Worm (Caenorhabditis elegans) whole organism, L2 larva: ENCODE data around the gene slc-17.8.

Experiments
- C34F6.9 ChIP-seq: fragments of 150-350 bp; optimal IDR thresholded peaks from 2 replicates; lab custom pipeline; 2014; ENCODE audit warnings: missing biosample characterization, missing genetic modification characterization
- R02D3.7 ChIP-seq: fragments of 150-350 bp; optimal IDR thresholded peaks from 2 replicates; lab custom pipeline; 2014; ENCODE audit warnings: missing biosample characterization, missing genetic modification characterization
- Y55F3AM.14 ChIP-seq: fragments of 200-800 bp; sonication (Bioruptor generic); optimal IDR thresholded peaks from 2 replicates; lab custom pipeline; 2018; ENCODE audit warnings: mild to moderate bottlenecking, missing genetic modification characterization, missing compliant biosample characterization
- ZK546.5 ChIP-seq: sonication (generic microtip); optimal IDR thresholded peaks from 2 replicates; lab custom pipeline; 2017; ENCODE audit warnings: missing biosample characterization, missing genetic modification characterization
- blmp-1 ChIP-seq: sonication (generic microtip); optimal IDR thresholded peaks from 2 replicates; lab custom pipeline; 2017; ENCODE audit warnings: missing genetic modification characterization, mild to moderate bottlenecking, missing compliant biosample characterization, antibody characterized with exemption, moderate library complexity; ENCODE audit not compliant: insufficient read depth
- ceh-16 ChIP-seq: fragments of 150-350 bp; optimal IDR thresholded peaks from 2 replicates; lab custom pipeline; 2014; ENCODE audit warnings: missing biosample characterization, missing genetic modification characterization
- ceh-82 ChIP-seq: fragments of 150-350 bp; optimal IDR thresholded peaks from 2 replicates; lab custom pipeline; 2014; ENCODE audit warnings: missing biosample characterization, missing genetic modification characterization
- egl-27 ChIP-seq: sonication (generic microtip); optimal IDR thresholded peaks from 3 replicates; lab custom pipeline; 2017; ENCODE audit warnings: missing biosample characterization, missing genetic modification reagents, missing genetic modification characterization
- elt-1 ChIP-seq: fragments of 150-350 bp; optimal IDR thresholded peaks from 2 replicates; lab custom pipeline; 2014; ENCODE audit warnings: missing biosample characterization, missing genetic modification characterization
- lin-11 ChIP-seq: fragments of 150-350 bp; sonication (generic microtip); optimal IDR thresholded peaks from 2 replicates; lab custom pipeline; 2014; ENCODE audit warnings: missing biosample characterization, missing genetic modification characterization, inconsistent platforms, mixed read lengths
- lin-13 ChIP-seq: fragments of 150-350 bp; optimal IDR thresholded peaks from 2 replicates; lab custom pipeline; 2014; ENCODE audit warnings: missing biosample characterization, missing genetic modification reagents, missing genetic modification characterization
- lsy-2 ChIP-seq, 2 experiments: fragments of 150-350 bp in 1 of 2; sonication (generic microtip) in 1 of 2; optimal IDR thresholded peaks; 2 replicates each; lab custom pipeline; 2014 to 2017; ENCODE audit warnings: missing biosample characterization in 2 of 2, missing genetic modification characterization in 2 of 2
- mbf-1 ChIP-seq: sonication (generic microtip); optimal IDR thresholded peaks from 2 replicates; lab custom pipeline; 2017; ENCODE audit warnings: missing biosample characterization, missing genetic modification characterization
- mdl-1 ChIP-seq, 2 experiments: fragments of 150-350 bp in 1 of 2; sonication (generic microtip) in 1 of 2; optimal IDR thresholded peaks; 2 replicates each; lab custom pipeline; 2017; ENCODE audit warnings: missing biosample characterization in 2 of 2, missing genetic modification characterization in 2 of 2
- nhr-10 ChIP-seq: sonication (generic microtip); optimal IDR thresholded peaks from 2 replicates; lab custom pipeline; 2017; ENCODE audit warnings: missing biosample characterization, missing genetic modification characterization
- nhr-12 ChIP-seq: fragments of 150-350 bp; optimal IDR thresholded peaks from 2 replicates; lab custom pipeline; 2014; ENCODE audit warnings: missing biosample characterization, missing genetic modification characterization
- nhr-129 ChIP-seq: fragments of 150-350 bp; optimal IDR thresholded peaks from 2 replicates; lab custom pipeline; 2014; ENCODE audit warnings: missing biosample characterization, missing genetic modification characterization
- nhr-21 ChIP-seq: fragments of 150-350 bp; optimal IDR thresholded peaks from 2 replicates; lab custom pipeline; 2014; ENCODE audit warnings: missing biosample characterization, missing genetic modification characterization
- nhr-237 ChIP-seq: fragments of 150-350 bp; optimal IDR thresholded peaks from 2 replicates; lab custom pipeline; 2014; ENCODE audit warnings: missing biosample characterization, missing genetic modification characterization
- nhr-25 ChIP-seq: fragments of 150-350 bp; sonication (generic microtip); optimal IDR thresholded peaks from 3 replicates; lab custom pipeline; 2014; ENCODE audit warnings: missing biosample characterization, missing genetic modification characterization
- nhr-6 ChIP-seq: fragments of 150-350 bp; optimal IDR thresholded peaks from 2 replicates; lab custom pipeline; 2014; ENCODE audit warnings: missing biosample characterization, missing genetic modification characterization
- peb-1 ChIP-seq: fragments of 150-350 bp; optimal IDR thresholded peaks from 2 replicates; lab custom pipeline; 2014; ENCODE audit warnings: missing biosample characterization, missing genetic modification characterization
- sem-4 ChIP-seq: fragments of 150-350 bp; optimal IDR thresholded peaks from 2 replicates; lab custom pipeline; 2014; ENCODE audit warnings: missing biosample characterization, missing genetic modification reagents, missing genetic modification characterization
- skn-1 ChIP-seq: sonication (generic microtip); optimal IDR thresholded peaks from 2 replicates; lab custom pipeline; 2017; ENCODE audit warnings: missing biosample characterization, missing genetic modification characterization
- sma-3 ChIP-seq: sonication (generic microtip); optimal IDR thresholded peaks from 2 replicates; lab custom pipeline; 2016; ENCODE audit warnings: missing genetic modification reagents, missing genetic modification characterization, missing compliant biosample characterization
- sma-9 ChIP-seq, 2 experiments: fragments of 150-350 bp in 1 of 2; sonication (generic microtip) in 1 of 2; optimal IDR thresholded peaks; 2 replicates each; lab custom pipeline; 2014 to 2016; ENCODE audit warnings: missing genetic modification characterization in 2 of 2, mild to moderate bottlenecking in 1 of 2, missing biosample characterization in 1 of 2, missing compliant biosample characterization in 1 of 2, missing genetic modification reagents in 1 of 2, moderate library complexity in 1 of 2
- snpc-4 ChIP-seq: fragments of 150-350 bp; optimal IDR thresholded peaks from 2 replicates; lab custom pipeline; 2014; ENCODE audit warnings: missing biosample characterization, missing genetic modification characterization
- unc-39 ChIP-seq: fragments of 150-350 bp; optimal IDR thresholded peaks from 2 replicates; lab custom pipeline; 2014; ENCODE audit warnings: missing biosample characterization, missing genetic modification characterization
- unc-55 ChIP-seq: fragments of 150-350 bp; sonication (generic microtip); optimal IDR thresholded peaks from 3 replicates; lab custom pipeline; 2014; ENCODE audit warnings: missing biosample characterization, missing genetic modification reagents, missing genetic modification characterization
- unc-62 ChIP-seq: fragments of 150-350 bp; optimal IDR thresholded peaks from 2 replicates; lab custom pipeline; 2014; ENCODE audit warnings: missing biosample characterization, missing genetic modification reagents, missing genetic modification characterization
- zag-1 ChIP-seq: fragments of 150-350 bp; optimal IDR thresholded peaks from 2 replicates; lab custom pipeline; 2014; ENCODE audit warnings: missing biosample characterization, missing genetic modification characterization
- ztf-1 ChIP-seq: fragments of 200-800 bp; sonication (Bioruptor generic); conservative IDR thresholded peaks from 2 replicates; pipeline ENCODE4 v1.3.6; 2022; ENCODE audit warnings: missing genetic modification characterization, missing compliant biosample characterization
- ztf-11 ChIP-seq: sonication (generic microtip); optimal IDR thresholded peaks from 2 replicates; lab custom pipeline; 2017; ENCODE audit warnings: missing biosample characterization, missing genetic modification characterization
- ztf-4 ChIP-seq: fragments of 150-350 bp; optimal IDR thresholded peaks from 2 replicates; lab custom pipeline; 2014; ENCODE audit warnings: missing biosample characterization, missing genetic modification characterization

The slc-17.8 gene

DNA sequence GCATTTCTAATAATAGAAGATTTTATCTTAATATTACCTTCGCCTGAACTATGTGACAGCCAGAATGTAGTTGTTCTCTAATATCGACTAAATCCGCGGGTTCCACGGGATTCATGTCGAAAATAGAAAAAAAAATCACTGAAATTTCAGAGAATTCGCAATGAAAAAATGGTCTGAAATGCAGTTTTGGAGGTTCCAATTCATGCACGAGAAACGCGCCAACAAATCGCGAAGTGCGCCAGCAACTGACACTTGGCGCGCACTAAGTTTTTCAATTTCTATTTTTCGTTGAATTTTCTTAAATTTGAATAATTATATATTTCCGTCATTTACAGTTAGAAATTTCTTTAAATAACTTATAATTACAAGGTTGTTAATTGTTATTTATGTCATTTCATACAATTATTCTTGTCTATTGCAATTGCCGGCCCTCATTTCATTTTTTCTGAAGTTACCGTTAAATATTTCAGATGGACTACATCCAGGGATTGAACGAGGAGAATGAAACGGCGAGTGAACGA, 24.5 kb upstream of the slc-17.8 start, which contains the start of the genes F25G6.9 and symk-1 (continued):
- TF ChIP-seq ceh-16 (tag; lab: Kevin White, UChicago) (no peak), ceh-82 (no peak)

DNA sequence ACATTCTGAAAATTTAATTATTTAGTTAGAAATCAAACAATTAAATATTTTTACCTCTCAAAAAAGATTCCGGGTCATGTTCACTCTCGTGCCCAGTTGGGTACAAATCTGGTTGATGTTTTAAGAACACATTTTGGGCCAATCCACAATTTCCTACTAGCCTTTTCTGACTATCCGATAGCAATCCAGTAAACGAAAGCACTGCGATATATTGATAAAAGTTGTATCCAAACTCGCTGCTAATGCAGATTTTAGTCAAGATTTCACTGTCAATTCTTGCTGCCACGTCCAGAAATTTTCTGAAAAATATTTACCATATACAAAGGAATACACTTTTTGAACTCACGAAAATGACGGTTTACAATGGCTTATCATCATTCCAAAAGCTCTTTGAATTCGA, 23.8 kb upstream of the slc-17.8 start:
- TF ChIP-seq snpc-4 (tag; lab: Kevin White, UChicago) (no peak), egl-27 (tag; lab: Kevin White, UChicago) (no peak), nhr-10 (tag; lab: Kevin White, UChicago) (no peak), unc-39 (no peak), blmp-1 (tag; lab: Kevin White, UChicago) (no peak), lsy-2 (tag; optimal IDR thresholded peaks at IDR 0.05; lab: Kevin White, UChicago) (no peak), Y55F3AM.14 (no peak), elt-1 (tag; lab: Kevin White, UChicago) (no peak), nhr-25 (tag; lab: Kevin White, UChicago) (no peak), mdl-1 (tag; optimal IDR thresholded peaks at IDR 0.05; lab: Kevin White, UChicago) (no peak), nhr-12 (no peak), zag-1 (tag; lab: Kevin White, UChicago) (no peak), ztf-4 (tag; lab: Kevin White, UChicago) (no peak), peb-1 (tag; lab: Kevin White, UChicago) (no peak), sma-9 (GFP tag; optimal IDR thresholded peaks at IDR 0.05; lab: Kevin White, UChicago) (no peak), sma-9 (tag; optimal IDR thresholded peaks at IDR 0.05; lab: Kevin White, UChicago) (no peak), lin-13 (GFP tag; lab: Kevin White, UChicago) (no peak), nhr-237 (tag; lab: Kevin White, UChicago) (no peak), nhr-129 (tag; lab: Kevin White, UChicago) (no peak), nhr-21 (no peak)
- TF ChIP-seq, all 48 proteins: peak for 0

DNA sequence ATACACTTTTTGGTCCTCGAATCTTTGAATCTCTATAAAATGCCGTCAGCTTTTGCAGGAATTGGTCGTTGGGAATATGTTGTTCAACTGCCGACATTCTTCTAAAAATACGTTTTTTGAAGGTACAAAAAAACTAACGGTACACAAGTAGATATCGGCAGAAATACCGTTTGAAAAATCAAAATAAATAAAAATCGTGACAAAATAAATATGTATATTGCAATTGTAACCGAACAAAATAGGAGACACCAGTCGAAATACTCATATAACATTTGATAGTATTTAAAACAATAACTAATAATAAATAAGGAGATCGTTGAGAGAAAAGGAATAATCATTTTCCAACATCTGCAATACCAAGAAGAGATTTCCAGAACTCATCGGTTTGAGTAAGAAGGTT, 19.7 kb upstream of the slc-17.8 start, which contains the start of gene F25G6.8:
F25G6.8 (minus strand) TSS at position 101 of the 400 bp plus-strand sequence.
- TF ChIP-seq unc-62 (GFP tag; lab: Kevin White, UChicago) = no peak
- TF ChIP-seq nhr-21 = no peak
- no peak for TF ChIP-seq sem-4 (tag; lab: Kevin White, UChicago)
- TF ChIP-seq nhr-6 (tag; lab: Kevin White, UChicago) = no peak
- no peak for TF ChIP-seq egl-27 (tag; lab: Kevin White, UChicago)
- no peak for TF ChIP-seq lin-11 (tag; lab: Kevin White, UChicago)
- TF ChIP-seq nhr-10 (tag; lab: Kevin White, UChicago) = no peak
- no peak for TF ChIP-seq blmp-1 (tag; lab: Kevin White, UChicago)
- TF ChIP-seq mdl-1 (tag; optimal IDR thresholded peaks at IDR 0.05; lab: Kevin White, UChicago) = no peak
- TF ChIP-seq Y55F3AM.14 = no peak
- TF ChIP-seq nhr-129 (tag; lab: Kevin White, UChicago) = no peak
- no peak for TF ChIP-seq snpc-4 (tag; lab: Kevin White, UChicago)

DNA sequence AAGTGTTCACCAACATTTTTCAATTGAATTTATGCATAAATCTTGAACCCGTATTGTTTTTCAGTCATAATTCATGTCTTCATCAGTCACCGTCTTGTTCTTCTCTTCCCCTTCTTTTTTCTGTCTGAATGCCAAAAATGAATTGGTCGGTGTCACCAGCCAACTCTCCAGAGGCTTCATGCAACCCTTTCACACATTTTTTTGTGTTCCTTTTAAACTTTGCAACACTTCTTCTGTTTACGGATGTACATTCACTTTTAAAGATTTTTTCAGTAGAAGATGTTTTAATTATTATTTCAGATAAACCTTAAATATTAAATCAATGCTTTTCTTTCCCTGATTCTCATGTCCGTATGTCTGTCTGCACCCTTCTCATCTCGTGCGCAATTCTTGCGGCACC, 15.5 kb upstream of the slc-17.8 start, which contains the start of gene acr-16:
acr-16 (plus strand) TSS at position 301 of the 400 bp plus-strand sequence.
- no peak for TF ChIP-seq zag-1 (tag; lab: Kevin White, UChicago)
- no peak for TF ChIP-seq blmp-1 (tag; lab: Kevin White, UChicago)
- no peak for TF ChIP-seq ceh-82
- TF ChIP-seq R02D3.7 (tag; lab: Kevin White, UChicago) = no peak
- no peak for TF ChIP-seq ztf-1 (GFP tag; lab: Robert Waterston, UW)
- no peak for TF ChIP-seq skn-1 (tag; lab: Kevin White, UChicago)
- no peak for TF ChIP-seq lin-13 (GFP tag; lab: Kevin White, UChicago)
- no peak for TF ChIP-seq ztf-11 (tag; lab: Kevin White, UChicago)
- TF ChIP-seq C34F6.9 (tag; lab: Kevin White, UChicago) = no peak
- TF ChIP-seq mbf-1 (tag; lab: Kevin White, UChicago) = no peak
- TF ChIP-seq sma-3 (GFP tag; lab: Kevin White, UChicago) = no peak
- no peak for TF ChIP-seq peb-1 (tag; lab: Kevin White, UChicago)

DNA sequence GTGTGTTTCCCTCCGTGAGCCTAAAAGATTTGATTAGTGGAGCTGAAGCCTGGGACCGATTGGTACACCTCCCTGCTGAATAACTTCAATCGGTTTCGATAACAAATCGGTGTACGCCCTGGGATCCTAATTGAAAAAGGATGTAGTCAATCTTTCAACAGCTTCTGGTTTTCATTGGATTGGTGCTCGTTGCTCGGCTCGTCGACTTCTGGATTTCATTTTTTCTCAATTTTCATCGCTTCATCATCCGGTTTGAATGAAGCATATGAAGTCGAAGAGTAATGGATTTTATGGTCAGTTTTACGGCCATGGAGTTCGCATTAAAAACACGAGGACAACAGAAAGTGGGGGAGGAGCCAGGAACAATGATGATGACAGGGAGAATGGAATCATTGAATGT, 10.6 kb upstream of the slc-17.8 start:
- TF ChIP-seq unc-39 (no peak), unc-55 (no peak), ZK546.5 (no peak), nhr-129 (tag; lab: Kevin White, UChicago) (no peak), ztf-4 (tag; lab: Kevin White, UChicago) (no peak)
